Worm (Caenorhabditis elegans) whole organism, late embryonic: ENCODE measurements around the gene F13H10.5.

Experiments used
- C08G9.2 ChIP-seq: sonication (generic microtip); optimal IDR thresholded peaks from 2 replicates; lab custom pipeline; 2016; ENCODE audit warnings: mild to moderate bottlenecking, missing genetic modification characterization, moderate library complexity, missing compliant biosample characterization
- K02D7.2 ChIP-seq: sonication (generic microtip); optimal IDR thresholded peaks from 2 replicates; lab custom pipeline; 2017; ENCODE audit warnings: mild to moderate bottlenecking, missing genetic modification characterization, missing compliant biosample characterization
- K09A11.1 ChIP-seq: sonication (generic microtip); optimal IDR thresholded peaks from 2 replicates; lab custom pipeline; 2017; ENCODE audit warnings: antibody characterized with exemption, mild to moderate bottlenecking, missing genetic modification characterization, missing compliant biosample characterization; ENCODE audit not compliant: insufficient read depth
- T23F11.4 ChIP-seq: fragments of 200-800 bp; sonication (Bioruptor generic); optimal IDR thresholded peaks from 2 replicates; lab custom pipeline; 2018; ENCODE audit warnings: mild to moderate bottlenecking, missing genetic modification characterization, missing compliant biosample characterization
- ahr-1 ChIP-seq: sonication (generic microtip); optimal IDR thresholded peaks from 2 replicates; lab custom pipeline; 2016; ENCODE audit warnings: missing genetic modification characterization, missing compliant biosample characterization
- ama-1 ChIP-seq: fragments of 150-350 bp; optimal IDR thresholded peaks from 2 replicates; lab custom pipeline; 2014
- ceh-2 ChIP-seq: sonication (generic microtip); optimal IDR thresholded peaks from 2 replicates; lab custom pipeline; 2016; ENCODE audit warnings: missing genotype, missing genetic modification characterization, missing compliant biosample characterization
- ceh-22 ChIP-seq: sonication (generic microtip); optimal IDR thresholded peaks from 2 replicates; lab custom pipeline; 2017; ENCODE audit warnings: missing biosample characterization, missing genetic modification characterization
- ceh-24 ChIP-seq: sonication (generic microtip); optimal IDR thresholded peaks from 2 replicates; lab custom pipeline; 2016; ENCODE audit warnings: mild to moderate bottlenecking, missing genetic modification characterization, missing compliant biosample characterization
- ceh-30 ChIP-seq: fragments of 150-350 bp; optimal IDR thresholded peaks from 2 replicates; lab custom pipeline; 2014; ENCODE audit warnings: missing biosample characterization, missing genetic modification characterization
- ceh-34 ChIP-seq: sonication (generic microtip); optimal IDR thresholded peaks from 2 replicates; lab custom pipeline; 2016; ENCODE audit warnings: mild to moderate bottlenecking, missing genetic modification characterization, missing compliant biosample characterization
- elt-2 ChIP-seq: sonication (generic microtip); optimal IDR thresholded peaks from 2 replicates; lab custom pipeline; 2016; ENCODE audit warnings: missing genetic modification reagents, missing genetic modification characterization, missing compliant biosample characterization
- elt-4 ChIP-seq: sonication (generic microtip); optimal IDR thresholded peaks from 2 replicates; lab custom pipeline; 2016; ENCODE audit warnings: missing genetic modification characterization, missing compliant biosample characterization
- hlh-15 ChIP-seq: sonication (generic microtip); optimal IDR thresholded peaks from 2 replicates; lab custom pipeline; 2016; ENCODE audit warnings: missing genetic modification characterization, missing compliant biosample characterization
- lim-6 ChIP-seq: sonication (generic microtip); optimal IDR thresholded peaks from 2 replicates; lab custom pipeline; 2016; ENCODE audit warnings: missing genetic modification characterization, missing compliant biosample characterization
- mec-3 ChIP-seq: sonication (generic microtip); optimal IDR thresholded peaks from 2 replicates; lab custom pipeline; 2016; ENCODE audit warnings: borderline replicate concordance, missing genetic modification characterization, missing compliant biosample characterization
- nfya-1 ChIP-seq: sonication (generic microtip); optimal IDR thresholded peaks from 2 replicates; lab custom pipeline; 2017; ENCODE audit warnings: missing genetic modification characterization, mild to moderate bottlenecking, missing compliant biosample characterization, antibody characterized with exemption, moderate library complexity
- nhr-232 ChIP-seq: sonication (generic microtip); optimal IDR thresholded peaks from 2 replicates; lab custom pipeline; 2016; ENCODE audit warnings: missing genetic modification characterization, missing compliant biosample characterization
- npax-4 ChIP-seq: sonication (generic microtip); optimal IDR thresholded peaks from 2 replicates; lab custom pipeline; 2016; ENCODE audit warnings: missing genetic modification characterization, missing compliant biosample characterization
- odd-2 ChIP-seq: sonication (generic microtip); optimal IDR thresholded peaks from 2 replicates; lab custom pipeline; 2017; ENCODE audit warnings: antibody characterized with exemption, mild to moderate bottlenecking, missing genetic modification characterization, missing compliant biosample characterization
- pag-3 ChIP-seq: sonication (generic microtip); optimal IDR thresholded peaks from 2 replicates; lab custom pipeline; 2016; ENCODE audit warnings: missing compliant biosample characterization, missing genetic modification characterization, borderline replicate concordance
- pat-9 ChIP-seq: fragments of 200-800 bp; sonication (Bioruptor generic); optimal IDR thresholded peaks from 2 replicates; lab custom pipeline; 2018; ENCODE audit warnings: mild to moderate bottlenecking, missing genetic modification characterization, moderate library complexity, missing compliant biosample characterization
- pha-4 ChIP-seq: fragments of 150-350 bp; optimal IDR thresholded peaks from 2 replicates; lab custom pipeline; 2018; ENCODE audit warnings: missing biosample characterization, missing genetic modification reagents, missing genetic modification characterization
- pqm-1 ChIP-seq: sonication (generic microtip); optimal IDR thresholded peaks from 2 replicates; lab custom pipeline; 2016; ENCODE audit warnings: missing genetic modification characterization, missing compliant biosample characterization
- ref-2 ChIP-seq: sonication (generic microtip); optimal IDR thresholded peaks from 2 replicates; lab custom pipeline; 2016; ENCODE audit warnings: missing genetic modification characterization, missing compliant biosample characterization
- sdc-2 ChIP-seq: sonication (generic microtip); optimal IDR thresholded peaks from 2 replicates; lab custom pipeline; 2016; ENCODE audit warnings: missing genotype, missing genetic modification characterization, missing compliant biosample characterization
- sox-2 ChIP-seq: fragments of 200-800 bp; sonication (Bioruptor generic); IDR thresholded peaks from 2 replicates; pipeline ENCODE4 v1.3.6; 2022; ENCODE audit warnings: missing genetic modification reagents, missing genetic modification characterization, missing compliant biosample characterization
- tbx-2 ChIP-seq: sonication (generic microtip); optimal IDR thresholded peaks from 2 replicates; lab custom pipeline; 2016; ENCODE audit warnings: missing genetic modification characterization, missing compliant biosample characterization
- tbx-7 ChIP-seq: sonication (generic microtip); optimal IDR thresholded peaks from 2 replicates; lab custom pipeline; 2016; ENCODE audit warnings: missing genotype, missing genetic modification characterization, missing compliant biosample characterization
- ttx-3 ChIP-seq: sonication (generic microtip); optimal IDR thresholded peaks from 2 replicates; lab custom pipeline; 2016; ENCODE audit warnings: missing genetic modification reagents, missing genetic modification characterization, missing compliant biosample characterization
- unc-3 ChIP-seq, 2 experiments: fragments of 200-800 bp in 1 of 2; sonication (Bioruptor generic) in 1 of 2; sonication (generic microtip) in 1 of 2; conservative IDR thresholded peaks in 1 of 2; optimal IDR thresholded peaks in 1 of 2; 2 replicates each; pipeline versions ENCODE4 v1.3.6 to Lab custom; 2016 to 2022; ENCODE audit warnings: missing compliant biosample characterization in 2 of 2, missing genetic modification characterization in 2 of 2, missing genetic modification reagents in 1 of 2
- unc-86 ChIP-seq: sonication (generic microtip); optimal IDR thresholded peaks from 2 replicates; lab custom pipeline; 2016; ENCODE audit warnings: missing genetic modification characterization, missing compliant biosample characterization

F13H10.5 gene

DNA sequence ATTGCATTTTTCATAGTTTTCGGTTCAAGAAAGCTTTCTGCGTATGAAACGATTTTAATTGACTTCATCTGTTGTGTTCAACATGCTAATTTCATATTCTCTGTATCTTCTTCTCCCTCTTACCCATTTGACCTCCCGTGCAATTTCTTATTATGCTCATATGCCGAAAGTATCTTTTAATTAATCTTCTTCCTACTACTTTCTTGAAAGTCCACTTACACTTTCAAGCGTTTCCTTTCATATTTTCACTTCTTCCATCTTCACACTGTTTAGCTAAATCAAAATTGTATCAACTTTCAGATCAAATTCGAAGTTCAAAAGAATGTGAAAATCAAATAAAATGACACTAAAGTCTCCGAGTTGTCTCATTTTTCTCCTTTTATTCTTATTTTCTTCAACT is at the start of gene F13H10.5:
TSS of gene F13H10.5 (plus strand) at position 301 of the 400 bp plus-strand sequence.
- TF ChIP-seq ama-1, result no peak
- no peak for TF ChIP-seq odd-2 (tag; lab: Kevin White, UChicago)
- TF ChIP-seq, all 69 proteins: peak for 0

ce11 chrIV:10948797-10949196 is 42.0 kb upstream of the F13H10.5 start, which contains the start of gene Y69E1A.1:
TSS of gene Y69E1A.1 (minus strand) at chrIV:10948897.
- TF ChIP-seq hlh-15 (no peak), elt-2 (no peak)

- TF ChIP-seq lim-6 (no peak), tbx-7 (no peak), K02D7.2 (tag; lab: Kevin White, UChicago) (no peak), nhr-232 (tag; lab: Kevin White, UChicago) (no peak)
Measured at ce11 chrIV:10949510-10949909, 41.3 kb upstream of the F13H10.5 start, which contains the start of gene nsph-3.1. TSS of gene nsph-3.1 (plus strand) at chrIV:10949810.

DNA sequence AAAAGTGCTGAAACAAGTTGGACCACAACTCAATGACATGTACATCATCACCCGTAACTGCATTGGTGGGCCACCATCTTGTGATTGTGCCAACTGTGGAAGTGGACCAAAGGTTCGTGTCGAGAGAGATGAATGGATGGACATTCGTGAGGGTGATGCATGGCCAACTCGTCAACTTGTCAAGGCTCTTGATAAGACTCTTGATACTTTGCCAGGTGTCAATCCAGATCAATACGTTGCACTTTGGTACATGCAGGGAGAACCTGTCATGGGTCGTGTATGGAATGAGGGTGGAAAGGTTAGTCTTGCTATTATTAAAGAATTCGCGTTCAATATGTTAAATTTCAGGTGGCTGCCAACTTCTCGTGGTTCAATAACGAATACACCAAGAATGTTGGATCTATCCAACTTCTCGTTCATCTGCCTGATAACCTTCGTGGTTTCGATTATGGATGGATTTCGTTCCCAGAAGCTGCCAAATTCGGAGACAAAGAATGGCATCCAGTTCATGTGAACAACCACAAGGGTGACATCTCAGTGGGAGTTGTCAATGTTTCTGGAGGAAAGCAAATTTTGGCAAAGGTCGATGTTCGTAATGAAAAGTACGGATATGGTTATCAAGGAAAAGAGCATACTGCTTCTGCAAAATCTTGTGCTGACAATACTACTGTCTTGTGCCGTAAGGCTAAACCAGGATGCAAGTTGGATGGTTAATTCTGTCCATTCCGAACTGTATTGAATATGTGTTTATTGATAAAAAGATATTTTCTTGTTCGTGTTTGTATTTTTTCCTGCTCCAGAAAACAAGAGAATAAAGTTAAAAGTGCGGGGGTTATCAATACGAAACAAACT is 40.2 kb upstream of the F13H10.5 start:
- no peak for TF ChIP-seq lim-6
- TF ChIP-seq sdc-2 (tag; lab: Kevin White, UChicago), result no peak
- TF ChIP-seq ceh-30 (tag; lab: Kevin White, UChicago), result no peak
- TF ChIP-seq ref-2 (tag; lab: Kevin White, UChicago), result no peak
- no peak for TF ChIP-seq tbx-7
- TF ChIP-seq pag-3 (tag; lab: Kevin White, UChicago), result no peak
- TF ChIP-seq tbx-2 (tag; lab: Kevin White, UChicago), result no peak
- no peak for TF ChIP-seq ceh-24
- TF ChIP-seq ahr-1 (tag; lab: Kevin White, UChicago), result no peak
- TF ChIP-seq unc-3 (GFP tag; conservative IDR thresholded peaks at IDR 0.05; lab: Robert Waterston, UW), result no peak
- TF ChIP-seq unc-3 (tag; optimal IDR thresholded peaks at IDR 0.05; lab: Kevin White, UChicago), result no peak
- TF ChIP-seq elt-4, result no peak
- no peak for TF ChIP-seq odd-2 (tag; lab: Kevin White, UChicago)

ce11 chrIV:10951997-10952396 is 38.8 kb upstream of the F13H10.5 start, which contains the start of gene Y69E1A.3:
TSS of gene Y69E1A.3 (plus strand) at chrIV:10952297.
- TF ChIP-seq ceh-22 (no peak), K09A11.1 (tag; lab: Kevin White, UChicago) (no peak), ceh-34 (tag; lab: Kevin White, UChicago) (no peak), sox-2 (no peak), unc-86 (tag; lab: Kevin White, UChicago) (no peak), hlh-15 (no peak), T23F11.4 (GFP tag; lab: Kevin White, UChicago) (no peak), C08G9.2 (tag; lab: Kevin White, UChicago) (no peak), mec-3 (tag; lab: Kevin White, UChicago) (no peak), ttx-3 (tag; lab: Kevin White, UChicago) (no peak), pqm-1 (tag; lab: Kevin White, UChicago) (no peak), ceh-2 (tag; lab: Kevin White, UChicago) (no peak), ahr-1 (tag; lab: Kevin White, UChicago) (no peak), npax-4 (no peak), pha-4 (tag; lab: Kevin White, UChicago) (no peak), pat-9 (no peak), nfya-1 (no peak)
- TF ChIP-seq, all 69 proteins: peak for 0
